Worm (Caenorhabditis elegans) whole organism, young adult: ENCODE measurements around the gene srg-11.

Experiments
- akir-1 ChIP-seq: fragments of 200-800 bp; sonication (Bioruptor generic); optimal IDR thresholded peaks from 2 replicates; lab custom pipeline; 2018; ENCODE audit warnings: mild to moderate bottlenecking, missing genetic modification characterization, moderate library complexity, missing compliant biosample characterization
- dox-1 ChIP-seq: fragments of 200-800 bp; sonication (Bioruptor generic); IDR thresholded peaks from 2 replicates; pipeline ENCODE4 v1.3.6; 2022; ENCODE audit warnings: missing genetic modification reagents, missing genetic modification characterization, missing compliant biosample characterization
- pha-4 ChIP-seq: fragments of 150-350 bp; sonication (generic microtip); optimal IDR thresholded peaks from 2 replicates; lab custom pipeline; 2014; ENCODE audit warnings: missing biosample characterization, missing genetic modification reagents, missing genetic modification characterization
- unc-62 ChIP-seq: fragments of 150-350 bp; optimal IDR thresholded peaks from 2 replicates; lab custom pipeline; 2014; ENCODE audit warnings: missing biosample characterization, missing genetic modification reagents, missing genetic modification characterization
- ztf-3 ChIP-seq: fragments of 200-800 bp; sonication (Bioruptor generic); optimal IDR thresholded peaks from 2 replicates; lab custom pipeline; 2018; ENCODE audit warnings: mild to moderate bottlenecking, missing genetic modification characterization, missing compliant biosample characterization

- no peak for TF ChIP-seq akir-1
- TF ChIP-seq ztf-3 (GFP tag; lab: Kevin White, UChicago) = peak; percentile 56
- TF ChIP-seq unc-62 (GFP tag; lab: Kevin White, UChicago) = peak; percentile 83
- peak; percentile 74 for TF ChIP-seq dox-1 (GFP tag; lab: Robert Waterston, UW)
- TF ChIP-seq pha-4 = peak; percentile 61
Measured at ce11 chrIII:4649363-4649768, 30.4 kb upstream of the srg-11 start.
